Worm (Caenorhabditis elegans): ENCODE results near the gene cal-4.

DNA sequence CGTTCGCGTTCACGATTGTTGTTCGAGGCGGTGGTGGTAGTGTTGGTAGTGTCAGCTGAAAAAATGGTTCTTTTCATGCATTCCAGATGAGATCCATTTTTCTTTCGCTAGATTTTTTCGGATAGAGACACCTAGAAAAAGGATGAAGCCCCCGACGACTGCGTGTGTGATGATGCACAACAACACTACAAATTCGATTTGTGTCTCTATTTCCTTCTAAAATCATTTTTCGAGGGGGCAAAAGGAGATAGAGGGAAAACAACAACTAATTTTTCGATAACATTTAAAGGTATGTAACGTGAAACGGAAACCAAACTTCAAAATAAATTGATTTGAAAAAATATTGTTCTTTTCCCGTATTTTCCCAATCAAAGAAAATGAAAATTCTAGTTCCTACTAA lies 20.7 kb upstream of the cal-4 start:
- TF ChIP-seq nhr-77 (tag; optimal IDR thresholded peaks at IDR 0.05), result no peak
- TF ChIP-seq ztf-11 (tag; optimal IDR thresholded peaks at IDR 0.05), result no peak
- TF ChIP-seq nhr-28 (tag; optimal IDR thresholded peaks at IDR 0.05), result no peak
- TF ChIP-seq unc-62 (GFP tag; optimal IDR thresholded peaks at IDR 0.05), result no peak
- TF ChIP-seq nhr-76 (tag; optimal IDR thresholded peaks at IDR 0.05), result no peak
- no peak for TF ChIP-seq nhr-25 (tag; optimal IDR thresholded peaks at IDR 0.05)
- no peak for TF ChIP-seq pqm-1 (tag; optimal IDR thresholded peaks at IDR 0.05)
- no peak for TF ChIP-seq aly-2 (tag; optimal IDR thresholded peaks at IDR 0.05)

Data from whole organism, L3 larva.